Worm (Caenorhabditis elegans): ENCODE measurements around the gene erp-44.3.

- TF ChIP-seq unc-62 (GFP tag; optimal IDR thresholded peaks at IDR 0.05 in 1 of 2) (no peak), unc-62 (tag; optimal IDR thresholded peaks at IDR 0.05) (no peak), lsy-2 (tag; optimal IDR thresholded peaks at IDR 0.05) (no peak), madf-9 (GFP tag; conservative IDR thresholded peaks at IDR 0.05) (no peak), nhr-10 (tag; optimal IDR thresholded peaks at IDR 0.05) (no peak), hlh-11 (tag; optimal IDR thresholded peaks at IDR 0.05) (no peak), nhr-6 (tag; optimal IDR thresholded peaks at IDR 0.05) (no peak), F10B5.3 (tag; optimal IDR thresholded peaks at IDR 0.05) (no peak), saeg-2 (GFP tag; IDR thresholded peaks at IDR 0.05) (no peak), jun-1 (tag; optimal IDR thresholded peaks at IDR 0.05) (no peak), ceh-82 (tag; optimal IDR thresholded peaks at IDR 0.05) (no peak), lin-13 (GFP tag; optimal IDR thresholded peaks at IDR 0.05) (no peak), T26A8.4 (GFP tag; IDR thresholded peaks at IDR 0.05) (no peak), nhr-11 (tag; optimal IDR thresholded peaks at IDR 0.05) (no peak)
Observed at ce11 chrIV:8157161-8157560, 34.7 kb downstream of the erp-44.3 start, which contains the start of gene B0218.5.

Data from whole organism, L4 larva.